Worm (Caenorhabditis elegans): ENCODE results near the gene ZK938.1.

ce11 chrII:9786215-9786614 lies 43.0 kb upstream of the ZK938.1 start:
- TF ChIP-seq hmbx-1 (tag; optimal IDR thresholded peaks at IDR 0.05) (no peak), ceh-36 (tag; optimal IDR thresholded peaks at IDR 0.05) (no peak), ceh-13 (GFP tag; optimal IDR thresholded peaks at IDR 0.05) (no peak), tbx-11 (GFP tag; IDR thresholded peaks at IDR 0.05) (no peak), F13C5.2 (tag; optimal IDR thresholded peaks at IDR 0.05) (no peak), ama-1 (optimal IDR thresholded peaks at IDR 0.05) (no peak), B0310.2 (tag; optimal IDR thresholded peaks at IDR 0.05) (no peak)
